Fruit fly (Drosophila melanogaster): ENCODE data around the gene t-Grip128.

dm6 chr3L:4999447-5000226 lies 3.0 kb upstream of the t-Grip128 start:
- TF ChIP-seq CG17806 (tag; optimal IDR thresholded peaks at IDR 0.05) (no peak), EcR (GFP tag; optimal IDR thresholded peaks at IDR 0.05) (no peak), CG4496 (GFP tag; IDR thresholded peaks at IDR 0.05) (no peak), Pif1B (GFP tag; optimal IDR thresholded peaks at IDR 0.05) (no peak), CG13204 (GFP tag; optimal IDR thresholded peaks at IDR 0.05) (no peak), CG10348 (GFP tag; IDR thresholded peaks at IDR 0.05) (no peak), gl (tag; optimal IDR thresholded peaks at IDR 0.05) (no peak), CG15710 (tag; optimal IDR thresholded peaks at IDR 0.05) (no peak)
